Fruit fly (Drosophila melanogaster) whole organism, embryonic: ENCODE data around the gene CG10570.

ENCODE experiments used
- Awh ChIP-seq: fragments of 200-800 bp; sonication (Bioruptor generic); IDR thresholded peaks from 2 replicates; pipeline ENCODE4, ENCODE4 v1.3.6; 2022; ENCODE audit warnings: missing biosample characterization, missing genetic modification characterization
- B-H1 ChIP-seq: fragments of 200-800 bp; sonication (Bioruptor generic); IDR thresholded peaks from 3 replicates; pipeline ENCODE4 v1.3.6; 2022; ENCODE audit warnings: missing biosample characterization, missing genetic modification characterization
- Bgb ChIP-seq: fragments of 200-800 bp; sonication (Bioruptor generic); IDR thresholded peaks from 2 replicates; pipeline ENCODE4 v1.3.6; 2022; ENCODE audit warnings: missing biosample characterization, missing genetic modification characterization; ENCODE audit not compliant: partially characterized antibody
- C15 ChIP-seq: fragments of 200-800 bp; sonication (Bioruptor generic); IDR thresholded peaks from 3 replicates; pipeline ENCODE4 v1.3.6; 2022; ENCODE audit warnings: missing biosample characterization, missing genetic modification characterization
- CG10462 ChIP-seq: fragments of 200-800 bp; sonication (Bioruptor generic); optimal IDR thresholded peaks from 2 replicates; lab custom pipeline; 2016; ENCODE audit warnings: missing biosample characterization, missing genetic modification characterization
- CG11560 ChIP-seq: fragments of 200-800 bp; sonication (Bioruptor generic); IDR thresholded peaks from 3 replicates; pipeline ENCODE4 v1.3.6; 2022; ENCODE audit warnings: missing biosample characterization, missing genetic modification characterization
- CG12769 ChIP-seq: fragments of 200-800 bp; sonication (Bioruptor generic); optimal IDR thresholded peaks from 2 replicates; lab custom pipeline; 2019; ENCODE audit warnings: missing biosample characterization, mild to moderate bottlenecking, missing genetic modification characterization, moderate library complexity
- CG13296 ChIP-seq: fragments of 200-800 bp; sonication (Bioruptor generic); optimal IDR thresholded peaks from 3 replicates; lab custom pipeline; 2018; ENCODE audit warnings: missing biosample characterization, mild to moderate bottlenecking, missing genetic modification characterization
- CG16813 ChIP-seq: fragments of 200-800 bp; sonication (Bioruptor generic); IDR thresholded peaks from 3 replicates; pipeline ENCODE4 v1.3.6; 2022; ENCODE audit warnings: missing biosample characterization, missing genetic modification characterization; ENCODE audit not compliant: partially characterized antibody
- CG2116 ChIP-seq: fragments of 200-800 bp; sonication (Bioruptor generic); optimal IDR thresholded peaks from 3 replicates; lab custom pipeline; 2018; ENCODE audit warnings: missing biosample characterization, mild to moderate bottlenecking, missing genetic modification characterization
- CG2202 ChIP-seq: fragments of 200-800 bp; sonication (Bioruptor generic); optimal IDR thresholded peaks from 2 replicates; lab custom pipeline; 2018; ENCODE audit warnings: missing biosample characterization, mild to moderate bottlenecking, missing genetic modification characterization
- CG3726 ChIP-seq: fragments of 200-800 bp; sonication (Bioruptor generic); IDR thresholded peaks from 3 replicates; pipeline ENCODE4, ENCODE4 v1.3.6; 2022; ENCODE audit warnings: missing biosample characterization, missing genetic modification characterization
- CG42726 ChIP-seq: fragments of 200-800 bp; sonication (Bioruptor generic); IDR thresholded peaks from 2 replicates; pipeline ENCODE4 v1.3.6; 2022; ENCODE audit warnings: missing biosample characterization, missing genetic modification characterization; ENCODE audit not compliant: partially characterized antibody
- CG4328 ChIP-seq: fragments of 200-800 bp; sonication (Bioruptor generic); optimal IDR thresholded peaks from 3 replicates; lab custom pipeline; 2017; ENCODE audit warnings: missing biosample characterization, missing genetic modification reagents, missing genetic modification characterization
- CG6813 ChIP-seq: fragments of 200-800 bp; sonication (Bioruptor generic); optimal IDR thresholded peaks from 2 replicates; lab custom pipeline; 2017; ENCODE audit warnings: missing biosample characterization, missing genetic modification characterization, mild to moderate bottlenecking, moderate library complexity, missing genetic modification reagents
- CG7745 ChIP-seq: fragments of 200-800 bp; sonication (Bioruptor generic); optimal IDR thresholded peaks from 2 replicates; lab custom pipeline; 2018; ENCODE audit warnings: missing biosample characterization, mild to moderate bottlenecking, missing genetic modification characterization, moderate library complexity
- D19A ChIP-seq: fragments of 200-800 bp; optimal IDR thresholded peaks from 3 replicates; lab custom pipeline; 2019; ENCODE audit warnings: missing biosample characterization, mild to moderate bottlenecking, missing genetic modification characterization, moderate library complexity
- Dip2 ChIP-seq: fragments of 200-800 bp; sonication (Bioruptor generic); IDR thresholded peaks from 2 replicates; pipeline ENCODE4 v1.3.6; 2022; ENCODE audit warnings: missing biosample characterization, missing genetic modification characterization
- Dll ChIP-seq: fragments of 200-800 bp; sonication (Bioruptor generic); IDR thresholded peaks from 4 replicates; pipeline ENCODE4 v1.3.6; 2022; ENCODE audit warnings: missing biosample characterization, missing genetic modification characterization; ENCODE audit not compliant: partially characterized antibody
- E2f2 ChIP-seq: fragments of 200-800 bp; sonication (Bioruptor generic); IDR thresholded peaks from 2 replicates; pipeline ENCODE4 v1.3.6; 2022; ENCODE audit warnings: missing biosample characterization, missing genetic modification characterization
- Fer2 ChIP-seq: fragments of 200-800 bp; sonication (Bioruptor generic); optimal IDR thresholded peaks from 2 replicates; lab custom pipeline; 2018; ENCODE audit warnings: missing biosample characterization, mild to moderate bottlenecking, missing genetic modification characterization, moderate library complexity
- HmgZ ChIP-seq: fragments of 200-800 bp; sonication (Bioruptor generic); optimal IDR thresholded peaks from 2 replicates; lab custom pipeline; 2018; ENCODE audit warnings: missing biosample characterization, mild to moderate bottlenecking, missing genetic modification characterization
- Lpt ChIP-seq: fragments of >200 bp; optimal IDR thresholded peaks from 2 replicates; lab custom pipeline; 2018; ENCODE audit warnings: missing biosample characterization, missing genetic modification characterization
- Myb ChIP-seq: fragments of 200-800 bp; sonication (Bioruptor generic); optimal IDR thresholded peaks from 2 replicates; lab custom pipeline; 2016; ENCODE audit warnings: missing biosample characterization, missing genetic modification characterization
- NC2α ChIP-seq: fragments of 200-800 bp; sonication (Bioruptor generic); optimal IDR thresholded peaks from 2 replicates; lab custom pipeline; 2016; ENCODE audit warnings: missing biosample characterization, missing genetic modification characterization
- Nf-YA ChIP-seq: fragments of 200-800 bp; sonication (Bioruptor generic); IDR thresholded peaks from 2 replicates; pipeline ENCODE4 v1.3.6; 2022; ENCODE audit warnings: missing biosample characterization, missing genetic modification characterization
- Sox102F ChIP-seq: fragments of 200-800 bp; sonication (Bioruptor generic); optimal IDR thresholded peaks from 2 replicates; lab custom pipeline; 2018; ENCODE audit warnings: missing biosample characterization, mild to moderate bottlenecking, missing genetic modification characterization, moderate library complexity
- Sry-β ChIP-seq: fragments of 200-800 bp; sonication (Bioruptor generic); optimal IDR thresholded peaks from 2 replicates; lab custom pipeline; 2018; ENCODE audit warnings: missing biosample characterization, mild to moderate bottlenecking, missing genetic modification characterization, moderate library complexity
- Taf1 ChIP-seq: fragments of 200-800 bp; sonication (Bioruptor generic); IDR thresholded peaks from 2 replicates; pipeline ENCODE4 v1.3.6; 2022; ENCODE audit warnings: missing biosample characterization, missing genetic modification characterization
- bcd ChIP-seq: fragments of 200-800 bp; sonication (Bioruptor generic); optimal IDR thresholded peaks from 2 replicates; lab custom pipeline; 2017; ENCODE audit warnings: missing biosample characterization, mild to moderate bottlenecking, missing genetic modification characterization
- bsh ChIP-seq, 2 experiments: fragments of 200-800 bp; sonication (Bioruptor generic); optimal IDR thresholded peaks; 2 replicates each; lab custom pipeline; 2017 to 2018; ENCODE audit warnings: mild to moderate bottlenecking in 2 of 2, missing biosample characterization in 2 of 2, missing genetic modification characterization in 2 of 2, moderate library complexity in 1 of 2
- chn ChIP-seq: fragments of 200-800 bp; sonication (Bioruptor generic); optimal IDR thresholded peaks from 2 replicates; lab custom pipeline; 2016; ENCODE audit warnings: missing biosample characterization, missing genetic modification characterization
- hkb ChIP-seq, 2 experiments: fragments of 200-800 bp in 1 of 2; fragments of >200 bp in 1 of 2; sonication (Bioruptor generic) in 1 of 2; IDR thresholded peaks in 1 of 2; optimal IDR thresholded peaks in 1 of 2; 2 replicates each; pipeline versions ENCODE4 v1.3.6 to Lab custom; 2017 to 2022; ENCODE audit warnings: missing biosample characterization in 1 of 2, missing genetic modification characterization in 1 of 2
- nerfin-1 ChIP-seq: fragments of 200-800 bp; sonication (Bioruptor generic); optimal IDR thresholded peaks from 3 replicates; lab custom pipeline; 2019; ENCODE audit warnings: missing biosample characterization, mild to moderate bottlenecking, missing genetic modification characterization, moderate library complexity
- nmo ChIP-seq: fragments of 200-800 bp; sonication (Bioruptor generic); optimal IDR thresholded peaks from 2 replicates; lab custom pipeline; 2018; ENCODE audit warnings: missing biosample characterization, mild to moderate bottlenecking, missing genetic modification characterization, moderate library complexity
- otp ChIP-seq: fragments of 200-800 bp; sonication (Bioruptor generic); IDR thresholded peaks from 3 replicates; pipeline ENCODE4, ENCODE4 v1.3.6; 2022; ENCODE audit warnings: missing biosample characterization, missing genetic modification characterization
- pfk ChIP-seq: fragments of 200-800 bp; sonication (Bioruptor generic); optimal IDR thresholded peaks from 2 replicates; lab custom pipeline; 2018; ENCODE audit warnings: missing biosample characterization, mild to moderate bottlenecking, missing genetic modification characterization, moderate library complexity
- pros ChIP-seq: fragments of 200-800 bp; sonication (Bioruptor generic); optimal IDR thresholded peaks from 3 replicates; lab custom pipeline; 2019; ENCODE audit warnings: missing biosample characterization, mild to moderate bottlenecking, missing genetic modification characterization, moderate library complexity
- schlank ChIP-seq: fragments of 200-800 bp; sonication (Bioruptor generic); optimal IDR thresholded peaks from 2 replicates; lab custom pipeline; 2018; ENCODE audit warnings: missing biosample characterization, mild to moderate bottlenecking, missing genetic modification characterization
- sna ChIP-seq: fragments of 200-800 bp; sonication (Bioruptor generic); IDR thresholded peaks from 2 replicates; pipeline ENCODE4 v1.3.6; 2022; ENCODE audit warnings: missing biosample characterization, missing genetic modification characterization; ENCODE audit not compliant: partially characterized antibody
- ssp ChIP-seq: fragments of 200-800 bp; sonication (Bioruptor generic); IDR thresholded peaks from 2 replicates; pipeline ENCODE4 v1.3.6; 2022; ENCODE audit warnings: missing biosample characterization, missing genetic modification characterization
- tgo ChIP-seq: fragments of 200-800 bp; sonication (Bioruptor generic); IDR thresholded peaks from 3 replicates; pipeline ENCODE4 v1.3.6; 2022; ENCODE audit warnings: missing biosample characterization, missing genetic modification characterization
- tna ChIP-seq: fragments of 200-800 bp; sonication (Bioruptor generic); IDR thresholded peaks from 2 replicates; pipeline ENCODE4 v1.3.6; 2022; ENCODE audit warnings: missing biosample characterization, missing genetic modification characterization; ENCODE audit not compliant: partially characterized antibody
- usp ChIP-seq: fragments of >200 bp; optimal IDR thresholded peaks from 2 replicates; lab custom pipeline; 2017; ENCODE audit warnings: missing biosample characterization, missing genetic modification characterization
- vfl ChIP-seq: fragments of 200-800 bp; sonication (Bioruptor generic); optimal IDR thresholded peaks from 2 replicates; lab custom pipeline; 2016; ENCODE audit warnings: missing biosample characterization, missing genetic modification characterization
- wdn ChIP-seq: fragments of 200-800 bp; sonication (Bioruptor generic); IDR thresholded peaks from 2 replicates; pipeline ENCODE4 v1.3.6; 2022; ENCODE audit warnings: missing biosample characterization, missing genetic modification characterization

Gene CG10570

DNA sequence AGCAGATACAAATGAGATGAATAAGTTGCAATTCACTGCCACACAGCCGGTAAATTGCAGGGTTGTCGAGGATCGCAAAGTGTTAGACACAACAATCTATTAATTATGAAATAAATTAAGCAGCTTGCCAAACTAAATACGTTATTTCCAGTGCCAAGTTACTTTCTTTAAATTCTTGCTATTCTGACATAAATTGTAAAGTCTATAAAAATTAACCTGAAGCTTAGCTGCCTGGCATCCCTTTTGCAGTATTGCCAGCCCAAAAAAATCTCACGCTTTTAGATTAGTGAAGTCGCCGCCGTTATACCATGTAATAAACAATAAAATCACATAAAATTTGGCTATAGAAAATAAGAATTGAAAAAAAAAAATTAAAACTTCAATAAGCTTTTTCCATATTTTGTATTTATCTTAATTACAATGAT, 46.6 kb upstream of the CG10570 start (continued):
- TF ChIP-seq CG4328 (GFP tag; lab: Kevin White, UChicago) = peak; percentile 86
- TF ChIP-seq usp (GFP tag; lab: Kevin White, UChicago) = no peak
- TF ChIP-seq CG6813 (GFP tag; lab: Kevin White, UChicago) = peak; percentile 95
- peak; percentile 75 for TF ChIP-seq NC2α (GFP tag; lab: Kevin White, UChicago)
- TF ChIP-seq nerfin-1 (tag; lab: Kevin White, UChicago) = peak; percentile 87
- peak; percentile 76 for TF ChIP-seq E2f2 (GFP tag; lab: Robert Waterston, UW)
- peak; percentile 82 for TF ChIP-seq nmo (GFP tag; lab: Kevin White, UChicago)
- TF ChIP-seq CG11560 (tag; lab: Robert Waterston, UW) = peak; percentile 33; the same call in 1 of the 3 replicates
- no peak for TF ChIP-seq pros (GFP tag; lab: Kevin White, UChicago)
- no peak for TF ChIP-seq CG42726 (GFP tag; lab: Robert Waterston, UW)
- peak; percentile 87 for TF ChIP-seq vfl (GFP tag; lab: Kevin White, UChicago)
- TF ChIP-seq Fer2 (tag; lab: Kevin White, UChicago) = peak; percentile 88
- peak; percentile 78 for TF ChIP-seq CG2202
- peak; percentile 94 for TF ChIP-seq chn (GFP tag; lab: Kevin White, UChicago)
- no peak for TF ChIP-seq tna (GFP tag; lab: Robert Waterston, UW)
- TF ChIP-seq B-H1 (GFP tag; lab: Robert Waterston, UW) = peak; percentile 82
- peak; percentile 79; the same call in 1 of the 3 replicates for TF ChIP-seq C15
- no peak for TF ChIP-seq CG7745 (tag; lab: Kevin White, UChicago)
- TF ChIP-seq CG2116 (GFP tag; lab: Kevin White, UChicago) = peak; percentile 64
- TF ChIP-seq CG3726 = peak; percentile 81
- peak; percentile 94 for TF ChIP-seq Sox102F (GFP tag; lab: Kevin White, UChicago)
- TF ChIP-seq D19A (tag; lab: Kevin White, UChicago) = peak; percentile 70
- peak; percentile 72 for TF ChIP-seq ssp (GFP tag; lab: Robert Waterston, UW)
- TF ChIP-seq Nf-YA (GFP tag; lab: Robert Waterston, UW) = peak; percentile 91
- TF ChIP-seq CG12769 (tag; lab: Kevin White, UChicago) = peak; percentile 94
- TF ChIP-seq Sry-β (GFP tag; lab: Kevin White, UChicago) = peak; percentile 67
- peak; percentile 82; the same call in 2 of the 3 replicates for TF ChIP-seq tgo
- peak; percentile 92 for TF ChIP-seq otp
- peak; percentile 74 for TF ChIP-seq Myb
- TF ChIP-seq bcd = peak; percentile 86
- no peak for TF ChIP-seq Lpt (GFP tag; lab: Kevin White, UChicago)
- TF ChIP-seq wdn = peak; percentile 88
- no peak for TF ChIP-seq Bgb (GFP tag; lab: Robert Waterston, UW)
- no peak for TF ChIP-seq hkb (optimal IDR thresholded peaks at IDR 0.05; lab: Kevin White, UChicago)
- TF ChIP-seq hkb (GFP tag; IDR thresholded peaks at IDR 0.05; lab: Robert Waterston, UW) = peak; percentile 92
- TF ChIP-seq Taf1 = peak; percentile 81
- TF ChIP-seq Awh (GFP tag; lab: Robert Waterston, UW) = peak; percentile 93
- peak; percentile 83 to 95 for TF ChIP-seq bsh (GFP tag; optimal IDR thresholded peaks at IDR 0.05; lab: Kevin White, UChicago)
- TF ChIP-seq CG13296 = peak; percentile 93
- peak; percentile 94 for TF ChIP-seq HmgZ
- no peak for TF ChIP-seq Dip2 (GFP tag; lab: Robert Waterston, UW)
- TF ChIP-seq pfk (GFP tag; lab: Kevin White, UChicago) = no peak
- TF ChIP-seq CG10462 (GFP tag; lab: Kevin White, UChicago) = peak; percentile 85
- TF ChIP-seq CG16813 (GFP tag; lab: Robert Waterston, UW) = no peak
- TF ChIP-seq Dll = no peak
- no peak for TF ChIP-seq sna (GFP tag; lab: Robert Waterston, UW)
- TF ChIP-seq schlank (tag; lab: Kevin White, UChicago) = peak; percentile 78
